Fruit fly (Drosophila melanogaster): Measurements from ENCODE around the gene Sas-4.

dm6 chr3R:7139188-7140038 lies 11.8 kb upstream of the Sas-4 start:
- TF ChIP-seq Myc (optimal IDR thresholded peaks at IDR 0.05): no peak
- TF ChIP-seq insv (optimal IDR thresholded peaks at IDR 0.05): no peak
- no peak for TF ChIP-seq Sin3A (optimal IDR thresholded peaks at IDR 0.05)
- TF ChIP-seq psq (optimal IDR thresholded peaks at IDR 0.05): no peak

Measured in Kc167 (cell line).